Fruit fly (Drosophila melanogaster): ENCODE data around the gene fig.

DNA sequence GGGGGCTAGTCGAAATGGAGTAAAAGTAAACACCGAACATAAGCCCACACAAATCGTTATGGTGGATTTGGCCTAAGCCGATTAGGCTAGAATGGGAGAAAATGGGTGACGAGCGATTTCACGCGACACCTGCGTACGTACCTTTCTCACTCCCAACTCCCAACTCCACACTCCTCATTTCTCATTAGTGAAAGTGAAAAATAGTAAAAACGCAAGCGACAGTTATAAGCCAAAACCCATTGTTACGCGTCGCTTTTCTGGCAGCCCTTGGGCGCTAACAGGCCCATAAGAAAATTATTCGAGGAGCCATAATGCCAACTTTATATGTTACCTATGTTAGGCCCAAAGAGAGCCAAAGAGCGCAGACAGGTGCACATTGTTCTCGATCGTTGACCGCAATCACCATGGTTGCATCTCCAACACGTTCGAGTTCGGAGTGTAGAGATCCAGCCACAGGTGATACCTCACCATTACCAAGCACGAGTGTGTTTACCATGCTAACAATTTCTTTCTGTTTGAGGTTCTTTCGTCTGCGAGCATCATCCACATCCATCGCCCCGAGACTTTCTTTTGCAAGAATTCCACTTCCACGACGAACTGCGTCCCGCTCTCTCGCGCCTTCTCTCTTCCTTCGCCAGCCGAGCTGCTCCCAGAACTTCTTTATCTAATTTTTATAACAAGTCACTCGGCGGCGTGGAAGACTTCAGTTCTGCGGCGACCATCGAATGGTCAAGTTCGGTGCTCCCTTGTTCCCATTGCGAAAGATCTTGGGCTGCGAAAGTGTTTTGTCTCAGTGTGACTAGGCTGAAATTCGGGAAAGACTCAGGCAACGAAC lies 38.4 kb upstream of the fig start, which contains the start of gene neo:
- TF ChIP-seq pan (optimal IDR thresholded peaks at IDR 0.05), result no peak
- no peak for TF ChIP-seq HLH106 (tag; optimal IDR thresholded peaks at IDR 0.05)
- no peak for TF ChIP-seq psq (GFP tag; optimal IDR thresholded peaks at IDR 0.05)
- no peak for TF ChIP-seq fru (GFP tag; optimal IDR thresholded peaks at IDR 0.05)
- TF ChIP-seq CG9705 (GFP tag; optimal IDR thresholded peaks at IDR 0.05), result no peak
- TF ChIP-seq Myc (optimal IDR thresholded peaks at IDR 0.05), result no peak
- no peak for TF ChIP-seq br (GFP tag; optimal IDR thresholded peaks at IDR 0.05)
- no peak for TF ChIP-seq N (GFP tag; optimal IDR thresholded peaks at IDR 0.05)
- no peak for TF ChIP-seq Hr78 (GFP tag; optimal IDR thresholded peaks at IDR 0.05)
- TF ChIP-seq Hr83 (GFP tag; optimal IDR thresholded peaks at IDR 0.05; ENCODE audit: poor library complexity, severe bottlenecking), result no peak
- TF ChIP-seq GATAd (GFP tag; optimal IDR thresholded peaks at IDR 0.05), result no peak
- TF ChIP-seq Abd-B (GFP tag; optimal IDR thresholded peaks at IDR 0.05), result no peak
- no peak for TF ChIP-seq jim (GFP tag; optimal IDR thresholded peaks at IDR 0.05)

All from whole organism, wandering third instar larva.